Worm (Caenorhabditis elegans) whole organism, mixed stage, embryonic: ENCODE results near the gene K11H12.6.

Experiments
- ceh-43 ChIP-seq: fragments of 200-800 bp; sonication (Bioruptor generic); optimal IDR thresholded peaks from 2 replicates; lab custom pipeline; 2018; ENCODE audit warnings: mild to moderate bottlenecking, missing genetic modification characterization, moderate library complexity, missing compliant biosample characterization
- ces-1 ChIP-seq: fragments of 150-350 bp; optimal IDR thresholded peaks from 2 replicates; lab custom pipeline; 2014; ENCODE audit warnings: missing biosample characterization, missing genetic modification reagents, missing genetic modification characterization
- drap-1 ChIP-seq: fragments of 200-800 bp; sonication (Bioruptor generic); optimal IDR thresholded peaks from 3 replicates; lab custom pipeline; 2018; ENCODE audit warnings: mild to moderate bottlenecking, missing genetic modification characterization, missing compliant biosample characterization
- lin-13 ChIP-seq: fragments of 150-350 bp; optimal IDR thresholded peaks from 2 replicates; lab custom pipeline; 2014; ENCODE audit warnings: missing biosample characterization, missing genetic modification characterization
- nhr-237 ChIP-seq: fragments of 150-350 bp; optimal IDR thresholded peaks from 2 replicates; lab custom pipeline; 2014; ENCODE audit warnings: missing biosample characterization, missing genetic modification characterization
- nhr-76 ChIP-seq: sonication (generic microtip); optimal IDR thresholded peaks from 2 replicates; lab custom pipeline; 2017; ENCODE audit warnings: missing biosample characterization, missing genetic modification characterization
- pha-4 ChIP-seq: fragments of 150-350 bp; optimal IDR thresholded peaks from 2 replicates; lab custom pipeline; 2018; ENCODE audit warnings: missing biosample characterization, missing genetic modification reagents, missing genetic modification characterization
- snpc-4 ChIP-seq: fragments of 150-350 bp; optimal IDR thresholded peaks from 2 replicates; lab custom pipeline; 2014; ENCODE audit warnings: missing biosample characterization, missing genetic modification characterization
- unc-120 ChIP-seq: sonication (generic microtip); optimal IDR thresholded peaks from 2 replicates; lab custom pipeline; 2017; ENCODE audit warnings: missing genetic modification characterization, missing compliant biosample characterization; ENCODE audit not compliant: poor library complexity, severe bottlenecking
- unc-39 ChIP-seq: fragments of 150-350 bp; optimal IDR thresholded peaks from 2 replicates; lab custom pipeline; 2014; ENCODE audit warnings: missing biosample characterization, missing genetic modification characterization

- no peak for TF ChIP-seq pha-4 (tag; lab: Kevin White, UChicago)
- TF ChIP-seq ceh-43 (GFP tag; lab: Kevin White, UChicago): no peak
- no peak for TF ChIP-seq unc-120 (tag; lab: Kevin White, UChicago)
- no peak for TF ChIP-seq ces-1 (GFP tag; lab: Kevin White, UChicago)
- TF ChIP-seq nhr-76 (tag; lab: Kevin White, UChicago): no peak
- no peak for TF ChIP-seq nhr-237 (tag; lab: Kevin White, UChicago)
- TF ChIP-seq lin-13 (tag; lab: Kevin White, UChicago): no peak
- TF ChIP-seq unc-39 (tag; lab: Kevin White, UChicago): no peak
- TF ChIP-seq snpc-4 (tag; lab: Kevin White, UChicago): no peak
- no peak for TF ChIP-seq drap-1 (GFP tag; lab: Kevin White, UChicago)
Observed at ce11 chrIV:623876-624275, 43.2 kb upstream of the K11H12.6 start.
